Fruit fly (Drosophila melanogaster): ENCODE results near the gene Fum1.

DNA sequence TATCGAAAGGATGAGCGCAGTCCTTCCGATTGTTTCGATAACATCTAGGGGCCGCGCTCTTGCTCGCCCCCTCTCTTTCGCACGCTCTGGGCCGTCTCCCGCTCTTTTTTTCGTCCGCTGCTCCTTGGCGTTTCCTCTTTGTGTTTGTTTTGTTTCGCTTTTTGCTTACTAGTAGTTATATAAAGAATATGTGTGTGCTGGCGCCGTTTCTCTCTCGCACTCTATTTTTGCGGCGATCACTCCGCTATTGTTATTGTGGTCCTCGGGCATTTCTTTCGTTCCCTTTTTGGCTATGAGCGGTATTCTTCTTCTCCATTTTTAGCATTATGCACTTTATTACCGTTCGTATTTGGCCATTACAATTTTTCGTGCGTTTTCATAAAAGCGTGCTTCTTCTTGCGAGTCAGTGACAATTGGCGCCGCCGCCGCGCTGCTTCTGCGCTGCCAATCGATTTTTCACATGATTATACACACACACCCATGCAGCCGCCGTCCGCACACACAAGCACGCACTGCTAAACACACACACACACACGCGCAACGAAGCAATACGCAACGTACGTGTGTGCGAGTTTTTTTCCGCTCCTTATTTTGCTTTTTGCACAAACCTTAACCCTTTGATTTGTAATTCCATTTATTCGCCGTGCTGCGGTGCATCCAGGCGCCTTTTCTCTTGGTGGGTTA lies 16.0 kb downstream of the Fum1 start:
- TF ChIP-seq fd85E (GFP tag; optimal IDR thresholded peaks at IDR 0.05) (no peak), fd59A (GFP tag; optimal IDR thresholded peaks at IDR 0.05) (no peak), Sox102F (GFP tag; optimal IDR thresholded peaks at IDR 0.05) (no peak), Lpt (GFP tag; optimal IDR thresholded peaks at IDR 0.05) (no peak)
